Worm (Caenorhabditis elegans) whole organism, L3 larva: ENCODE measurements around the gene zipt-13.

Source experiments
- R02D3.7 ChIP-seq: fragments of 150-350 bp; optimal IDR thresholded peaks from 2 replicates; lab custom pipeline; 2014; ENCODE audit warnings: missing biosample characterization, missing genetic modification characterization
- ZK546.5 ChIP-seq: sonication (generic microtip); optimal IDR thresholded peaks from 2 replicates; lab custom pipeline; 2017; ENCODE audit warnings: missing biosample characterization, missing genetic modification characterization
- aly-2 ChIP-seq: fragments of 150-350 bp; optimal IDR thresholded peaks from 2 replicates; lab custom pipeline; 2014; ENCODE audit warnings: missing biosample characterization, missing genetic modification characterization
- ama-1 ChIP-seq: fragments of 150-350 bp; optimal IDR thresholded peaks from 2 replicates; lab custom pipeline; 2018
- ceh-16 ChIP-seq: sonication (generic microtip); optimal IDR thresholded peaks from 2 replicates; lab custom pipeline; 2017; ENCODE audit warnings: missing biosample characterization, missing genetic modification characterization
- ceh-82 ChIP-seq: fragments of 150-350 bp; optimal IDR thresholded peaks from 2 replicates; lab custom pipeline; 2014; ENCODE audit warnings: missing biosample characterization, missing genetic modification characterization
- daf-12 ChIP-seq: fragments of 150-350 bp; optimal IDR thresholded peaks from 2 replicates; lab custom pipeline; 2014; ENCODE audit warnings: missing biosample characterization, missing genetic modification reagents, missing genetic modification characterization
- egl-27 ChIP-seq: sonication (generic microtip); optimal IDR thresholded peaks from 4 replicates; lab custom pipeline; 2017; ENCODE audit warnings: missing biosample characterization, missing genetic modification reagents, missing genetic modification characterization
- elt-1 ChIP-seq: fragments of 150-350 bp; optimal IDR thresholded peaks from 2 replicates; lab custom pipeline; 2014; ENCODE audit warnings: missing biosample characterization, missing genetic modification characterization
- elt-2 ChIP-seq: sonication (generic microtip); optimal IDR thresholded peaks from 2 replicates; lab custom pipeline; 2016; ENCODE audit warnings: missing genetic modification reagents, mild to moderate bottlenecking, missing genetic modification characterization, missing compliant biosample characterization
- elt-3 ChIP-seq, 3 experiments: fragments of 150-350 bp in 1 of 3; sonication (generic microtip) in 2 of 3; optimal IDR thresholded peaks; 2 replicates in 2 of 3; 4 replicates in 1 of 3; lab custom pipeline; 2014 to 2017; ENCODE audit warnings: missing biosample characterization in 3 of 3, missing genetic modification characterization in 3 of 3
- fkh-10 ChIP-seq: sonication (generic microtip); optimal IDR thresholded peaks from 2 replicates; lab custom pipeline; 2017; ENCODE audit warnings: missing biosample characterization, missing genetic modification reagents, missing genetic modification characterization
- jun-1 ChIP-seq: fragments of 150-350 bp; optimal IDR thresholded peaks from 2 replicates; lab custom pipeline; 2014; ENCODE audit warnings: missing biosample characterization, missing genetic modification reagents, missing genetic modification characterization
- lin-15B ChIP-seq: fragments of 150-350 bp; optimal IDR thresholded peaks from 2 replicates; lab custom pipeline; 2014; ENCODE audit warnings: missing biosample characterization, missing genetic modification characterization
- mdl-1 ChIP-seq: fragments of 150-350 bp; optimal IDR thresholded peaks from 2 replicates; lab custom pipeline; 2014; ENCODE audit warnings: missing biosample characterization, missing genetic modification characterization
- mml-1 ChIP-seq: fragments of 150-350 bp; sonication (generic microtip); optimal IDR thresholded peaks from 3 replicates; lab custom pipeline; 2014; ENCODE audit warnings: missing biosample characterization, missing genetic modification characterization
- nfya-1 ChIP-seq: sonication (generic microtip); optimal IDR thresholded peaks from 2 replicates; lab custom pipeline; 2017; ENCODE audit warnings: missing genetic modification characterization, mild to moderate bottlenecking, missing compliant biosample characterization, antibody characterized with exemption, moderate library complexity; ENCODE audit not compliant: insufficient read depth
- nhr-11 ChIP-seq: fragments of 150-350 bp; optimal IDR thresholded peaks from 2 replicates; lab custom pipeline; 2014; ENCODE audit warnings: missing biosample characterization, missing genetic modification characterization
- nhr-23 ChIP-seq: fragments of 150-350 bp; optimal IDR thresholded peaks from 2 replicates; lab custom pipeline; 2014; ENCODE audit warnings: missing biosample characterization, missing genetic modification reagents, missing genetic modification characterization
- nhr-237 ChIP-seq: fragments of 150-350 bp; optimal IDR thresholded peaks from 2 replicates; lab custom pipeline; 2014; ENCODE audit warnings: missing biosample characterization, missing genetic modification characterization
- nhr-25 ChIP-seq: sonication (generic microtip); optimal IDR thresholded peaks from 2 replicates; lab custom pipeline; 2017; ENCODE audit warnings: missing biosample characterization, missing genetic modification characterization
- nhr-43 ChIP-seq: sonication (generic microtip); optimal IDR thresholded peaks from 2 replicates; lab custom pipeline; 2016; ENCODE audit warnings: mild to moderate bottlenecking, missing genetic modification characterization, missing compliant biosample characterization; ENCODE audit not compliant: poor library complexity, severe bottlenecking
- nhr-67 ChIP-seq: fragments of 150-350 bp; optimal IDR thresholded peaks from 2 replicates; lab custom pipeline; 2014; ENCODE audit warnings: missing biosample characterization, missing genetic modification characterization
- nhr-76 ChIP-seq: fragments of 150-350 bp; sonication (generic microtip); optimal IDR thresholded peaks from 5 replicates; lab custom pipeline; 2014; ENCODE audit warnings: missing biosample characterization, missing genetic modification characterization
- nhr-77 ChIP-seq: fragments of 150-350 bp; optimal IDR thresholded peaks from 2 replicates; lab custom pipeline; 2014; ENCODE audit warnings: missing biosample characterization, missing genetic modification characterization
- pha-4 ChIP-seq: fragments of 150-350 bp; optimal IDR thresholded peaks from 2 replicates; lab custom pipeline; 2014; ENCODE audit warnings: missing biosample characterization, missing genetic modification reagents, missing genetic modification characterization
- pqm-1 ChIP-seq: fragments of 150-350 bp; optimal IDR thresholded peaks from 2 replicates; lab custom pipeline; 2017; ENCODE audit warnings: missing biosample characterization, missing genetic modification characterization, inconsistent platforms
- skn-1 ChIP-seq: fragments of 150-350 bp; optimal IDR thresholded peaks from 2 replicates; lab custom pipeline; 2014; ENCODE audit warnings: missing biosample characterization, missing genetic modification characterization
- ztf-11 ChIP-seq: fragments of 150-350 bp; optimal IDR thresholded peaks from 2 replicates; lab custom pipeline; 2014; ENCODE audit warnings: missing biosample characterization, missing genetic modification characterization

The zipt-13 gene

DNA sequence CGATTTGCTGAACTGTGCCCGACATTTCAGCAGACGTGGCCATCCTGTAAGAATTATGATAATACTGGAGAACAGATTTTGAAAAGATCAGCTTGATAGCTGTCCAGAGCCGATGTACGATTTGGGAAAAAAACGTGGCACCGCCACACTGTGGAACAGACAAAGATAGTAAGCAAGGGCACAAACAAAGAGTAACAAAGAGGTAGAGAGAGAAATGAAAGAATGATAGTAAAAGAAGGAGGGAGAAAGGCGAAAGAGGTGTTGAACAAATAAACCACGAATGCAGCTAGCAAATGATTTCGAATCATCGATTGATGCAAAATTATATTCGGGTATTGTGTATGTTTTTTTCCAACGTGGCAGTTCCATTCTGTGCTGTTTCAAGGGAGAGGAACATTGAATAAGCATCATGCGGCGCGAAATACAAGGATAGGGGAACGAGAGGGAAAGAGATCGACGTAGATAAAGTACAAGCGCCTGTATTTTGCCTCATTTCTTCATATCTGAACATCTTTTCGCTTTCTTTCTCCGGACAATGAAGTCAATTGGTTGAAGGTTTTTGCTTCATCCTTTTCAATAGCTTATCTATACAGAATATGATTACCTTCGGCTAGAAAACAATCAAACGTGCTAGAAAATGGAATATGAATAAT, 8.5 kb downstream of the zipt-13 start, which contains the start of gene C14H10.3:
TSS of gene C14H10.3 (minus strand) at position 44 of the 653 bp plus-strand sequence.
- TF ChIP-seq elt-2 (tag; lab: Kevin White, UChicago) (peak; percentile 37), nhr-23 (no peak), pha-4 (tag; lab: Kevin White, UChicago) (peak; percentile 72), nhr-76 (tag; lab: Kevin White, UChicago) (no peak), nhr-67 (tag; lab: Kevin White, UChicago) (no peak), nhr-43 (tag; lab: Kevin White, UChicago) (peak; percentile 21), ztf-11 (tag; lab: Kevin White, UChicago) (no peak), lin-15B (tag; lab: Kevin White, UChicago) (no peak)

DNA sequence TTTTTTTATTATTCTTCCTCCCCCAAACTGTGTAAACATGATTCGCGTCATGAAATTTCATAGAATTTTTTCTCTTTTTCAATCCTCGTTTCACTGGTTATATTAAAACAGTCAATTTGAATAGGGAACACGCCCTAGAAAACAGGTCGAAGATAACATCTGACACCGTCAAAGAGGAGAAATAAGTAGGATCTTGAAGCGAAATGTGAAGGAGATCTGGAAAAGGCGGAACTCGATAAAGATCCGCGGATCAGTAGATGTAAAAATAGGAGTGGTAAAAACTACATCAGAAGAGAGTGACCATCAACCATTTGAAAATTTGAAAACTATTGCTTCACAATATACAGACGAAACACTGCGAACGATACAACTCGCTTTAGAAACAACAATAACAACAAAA, 9.5 kb downstream of the zipt-13 start:
- TF ChIP-seq ZK546.5 (tag; lab: Kevin White, UChicago) (no peak), nhr-23 (peak; percentile 38), mml-1 (tag; lab: Kevin White, UChicago) (no peak), elt-1 (tag; lab: Kevin White, UChicago) (peak; percentile 73), fkh-10 (GFP tag; lab: Kevin White, UChicago) (no peak)

DNA sequence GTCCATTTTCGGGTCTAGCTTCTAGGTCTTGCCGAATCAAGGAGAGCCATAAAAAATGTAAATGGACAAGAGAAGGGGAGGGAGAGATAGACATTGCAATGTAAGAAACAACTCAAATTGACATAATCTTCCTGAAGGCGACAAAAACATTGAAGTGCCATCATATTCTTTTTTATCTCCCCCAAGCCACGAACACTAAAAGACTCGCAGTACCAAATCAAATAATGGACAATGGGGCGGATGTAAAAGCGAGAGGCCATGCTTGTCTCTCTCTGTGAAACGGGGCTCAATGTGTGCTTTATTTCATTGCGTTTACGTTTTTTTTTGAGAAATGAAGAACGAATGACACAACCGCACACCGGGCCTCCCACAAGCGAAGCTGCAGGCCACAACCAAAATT, 10.9 kb downstream of the zipt-13 start:
- TF ChIP-seq fkh-10 (GFP tag; lab: Kevin White, UChicago): peak; percentile 41
- TF ChIP-seq daf-12 (tag; lab: Kevin White, UChicago): no peak

ce11 chrX:10219184-10219705, 17.5 kb downstream of the zipt-13 start:
- TF ChIP-seq ama-1 (lab: Kevin White, UChicago): no peak
- no peak for TF ChIP-seq ztf-11 (tag; lab: Kevin White, UChicago)
- no peak for TF ChIP-seq nhr-77
- no peak for TF ChIP-seq nhr-76 (tag; lab: Kevin White, UChicago)
- TF ChIP-seq nhr-11 (tag; lab: Kevin White, UChicago): no peak
- no peak for TF ChIP-seq mdl-1 (tag; lab: Kevin White, UChicago)
- no peak for TF ChIP-seq nhr-237 (tag; lab: Kevin White, UChicago)
- no peak for TF ChIP-seq fkh-10 (GFP tag; lab: Kevin White, UChicago)
- TF ChIP-seq, all 47 proteins: peak for 0

DNA sequence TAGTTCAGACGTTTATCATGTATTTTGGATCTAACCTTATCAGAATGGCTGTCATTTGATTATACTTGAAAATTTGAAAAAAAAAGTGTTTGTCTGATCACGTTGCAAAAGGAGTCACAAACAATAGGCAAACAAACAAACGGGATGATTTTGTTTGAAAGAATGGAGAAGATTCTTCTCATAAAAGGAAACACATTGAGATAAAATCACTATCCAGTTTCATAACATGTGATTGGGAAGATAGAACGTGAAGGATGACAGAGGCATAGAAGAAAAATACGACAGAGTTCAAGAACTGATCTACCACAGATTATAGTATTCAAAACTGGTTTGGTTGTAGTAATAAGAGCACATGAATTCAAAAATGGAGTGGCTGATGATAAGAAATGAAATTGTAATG, 18.0 kb downstream of the zipt-13 start, which contains the start of gene F44A6.5:
TSS of gene F44A6.5 (minus strand) at position 151 of the 400 bp plus-strand sequence.
- TF ChIP-seq nhr-237 (tag; lab: Kevin White, UChicago) (no peak), ZK546.5 (tag; lab: Kevin White, UChicago) (no peak), ceh-82 (tag; lab: Kevin White, UChicago) (no peak), skn-1 (peak; percentile 84), aly-2 (tag; lab: Kevin White, UChicago) (no peak), nhr-43 (tag; lab: Kevin White, UChicago) (peak; percentile 85), nhr-25 (tag; lab: Kevin White, UChicago) (peak; percentile 70), nfya-1 (tag; lab: Kevin White, UChicago) (peak; percentile 33), elt-1 (tag; lab: Kevin White, UChicago) (no peak), nhr-23 (peak; percentile 14), pha-4 (tag; lab: Kevin White, UChicago) (peak; percentile 53), jun-1 (tag; lab: Kevin White, UChicago) (peak; percentile 46), elt-3 (tag; optimal IDR thresholded peaks at IDR 0.05; lab: Kevin White, UChicago) (peak in 1 of 3 experiments; percentile 13), egl-27 (tag; lab: Kevin White, UChicago) (no peak), pqm-1 (tag; lab: Kevin White, UChicago) (peak; percentile 16), mml-1 (tag; lab: Kevin White, UChicago) (no peak), R02D3.7 (tag; lab: Kevin White, UChicago) (no peak), nhr-76 (tag; lab: Kevin White, UChicago) (no peak), ceh-16 (tag; lab: Kevin White, UChicago) (no peak), elt-2 (tag; lab: Kevin White, UChicago) (peak; percentile 77), mdl-1 (tag; lab: Kevin White, UChicago) (peak; percentile 18), daf-12 (tag; lab: Kevin White, UChicago) (no peak)
